Worm (Caenorhabditis elegans) whole organism, L4/young adult: Measurements from ENCODE around the gene C46F11.6.

Experiments used
- W03F9.2 ChIP-seq: fragments of 150-350 bp; optimal IDR thresholded peaks from 2 replicates; lab custom pipeline; 2014; ENCODE audit warnings: missing biosample characterization, missing genetic modification characterization
- dao-5 ChIP-seq: sonication (generic microtip); optimal IDR thresholded peaks from 2 replicates; lab custom pipeline; 2016; ENCODE audit warnings: missing genotype, missing genetic modification characterization, moderate library complexity, missing compliant biosample characterization

DNA sequence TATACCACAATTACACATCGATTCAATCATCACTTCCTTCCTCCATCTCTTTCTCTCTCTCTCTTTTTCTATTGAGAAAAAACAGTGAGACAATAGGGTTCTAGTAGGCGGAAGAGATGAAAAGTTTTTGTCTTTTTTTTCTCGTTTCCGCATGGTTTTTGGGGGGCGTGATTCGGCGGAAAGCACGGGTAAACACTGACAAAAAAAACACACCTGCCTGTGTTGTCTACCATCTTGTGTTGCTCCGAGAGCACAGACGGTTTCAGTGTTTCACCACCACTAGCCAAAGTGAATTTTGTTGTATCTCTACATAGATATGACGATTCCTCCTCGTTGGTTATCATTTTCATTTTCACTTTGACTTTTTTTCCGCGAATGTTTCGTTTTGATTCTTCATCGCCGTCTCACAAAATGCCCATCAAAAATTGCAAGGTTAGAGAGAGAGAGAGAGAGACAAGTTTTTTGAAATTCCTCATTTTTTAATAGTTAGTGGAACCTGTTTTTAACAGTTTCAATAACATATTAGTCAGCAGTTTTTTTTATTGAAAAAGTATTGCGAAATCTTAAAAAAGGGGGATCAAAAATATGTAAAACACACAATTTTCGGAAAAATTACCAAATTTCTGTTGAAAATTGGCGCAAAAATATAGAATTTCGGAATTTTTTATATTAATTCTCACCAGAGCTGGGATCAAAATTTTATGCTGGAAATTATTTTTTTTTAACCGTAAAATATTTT lies 32.8 kb downstream of the C46F11.6 start:
- TF ChIP-seq dao-5 (tag; lab: Kevin White, UChicago) (no peak), W03F9.2 (tag; lab: Kevin White, UChicago) (no peak)
